Worm (Caenorhabditis elegans): ENCODE results near the gene srh-192.
"Not testable (repeated sequence)": the region's sequence is repeated elsewhere in the genome, so short reads cannot be mapped to it uniquely, and the experiment has no call there.

DNA sequence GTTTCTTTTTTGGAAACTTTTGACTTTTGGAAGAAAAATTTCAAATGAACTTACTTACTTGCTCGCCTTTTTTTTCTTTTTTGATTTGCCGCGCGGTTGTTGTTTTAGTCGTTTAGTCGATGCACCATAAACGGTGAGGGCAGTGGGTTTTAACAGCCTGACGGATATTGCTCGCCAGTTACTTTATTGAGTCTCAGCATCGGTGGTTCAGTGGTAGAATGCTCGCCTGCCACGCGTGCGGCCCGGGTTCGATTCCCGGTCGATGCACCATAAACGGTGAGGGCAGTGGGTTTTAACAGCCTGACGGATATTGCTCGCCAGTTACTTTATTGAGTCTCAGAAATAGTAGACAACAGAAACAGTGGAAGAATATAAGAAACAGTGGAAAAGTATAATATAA is 4.5 kb downstream of the srh-192 start:
- TF ChIP-seq nhr-90 (tag; optimal IDR thresholded peaks at IDR 0.05); ztf-25 (GFP tag; IDR thresholded peaks at IDR 0.05); zim-3 (tag; optimal IDR thresholded peaks at IDR 0.05); snpc-1.1 (tag; optimal IDR thresholded peaks at IDR 0.05; ENCODE audit: insufficient read depth); ama-1 (optimal IDR thresholded peaks at IDR 0.05); ama-1 (GFP tag; optimal IDR thresholded peaks at IDR 0.05); attf-5 (GFP tag; optimal IDR thresholded peaks at IDR 0.05); efl-1 (GFP tag; optimal IDR thresholded peaks at IDR 0.05); hlh-26 (GFP tag; conservative IDR thresholded peaks at IDR 0.05): not testable (repeated sequence)

All from whole organism, young adult.